Fruit fly (Drosophila melanogaster): ENCODE results near the gene Gcat.

dm6 chr3L:11801622-11802021 is 961 bp upstream of the Gcat start:
- TF ChIP-seq br (GFP tag; optimal IDR thresholded peaks at IDR 0.05) (no peak), tai (GFP tag; optimal IDR thresholded peaks at IDR 0.05) (no peak), lola (GFP tag; optimal IDR thresholded peaks at IDR 0.05) (no peak)

Data from whole organism, wandering third instar larva.